Fruit fly (Drosophila melanogaster): ENCODE data around the gene Jon65Ai.

Jon65Ai gene

DNA sequence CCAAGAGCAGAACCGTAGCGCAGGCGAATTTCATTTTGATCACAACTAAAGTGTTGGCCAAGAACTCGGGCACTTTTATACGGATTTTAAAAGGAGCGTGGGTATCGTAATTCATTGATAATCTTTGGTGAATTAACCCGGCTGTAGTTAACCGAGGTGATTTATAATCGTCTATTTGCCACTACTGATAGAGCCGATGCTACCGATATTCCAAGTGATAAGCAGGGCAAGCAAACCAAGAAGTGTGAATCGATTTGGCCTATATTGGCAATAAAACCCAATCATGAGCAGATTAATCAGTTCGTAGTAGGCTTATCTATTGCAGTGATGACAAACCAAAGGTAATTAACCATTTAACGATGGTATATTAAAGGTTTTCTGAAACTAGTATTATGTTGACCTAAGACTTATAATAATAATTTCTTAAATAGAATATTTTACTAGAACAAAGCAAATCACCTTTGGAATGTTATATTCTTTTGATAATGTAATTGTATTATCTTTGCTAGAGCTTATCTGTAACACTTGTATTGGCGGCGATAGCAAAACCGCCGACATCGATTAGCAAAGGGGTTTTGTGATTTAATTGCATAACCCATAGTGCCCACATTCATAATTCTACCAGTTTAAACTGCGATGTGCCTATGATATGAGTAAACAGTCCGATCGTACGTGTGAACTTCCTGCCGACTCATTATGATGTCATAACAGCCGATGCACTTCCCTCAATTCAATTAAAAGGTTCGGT is 8.8 kb upstream of the Jon65Ai start, which contains the start of gene CG10472:
Gene CG10472 (minus strand): TSS at position 51 of the 748 bp plus-strand sequence.
- TF ChIP-seq sd (tag; optimal IDR thresholded peaks at IDR 0.05) (peak; percentile 75), CG2889 (GFP tag; IDR thresholded peaks at IDR 0.05) (no peak), sug (tag; optimal IDR thresholded peaks at IDR 0.05) (peak; percentile 66), mirr (GFP tag; optimal IDR thresholded peaks at IDR 0.05) (peak; percentile 2), CG34376 (GFP tag; optimal IDR thresholded peaks at IDR 0.05) (peak; percentile 27), CG18599 (GFP tag; optimal IDR thresholded peaks at IDR 0.05) (peak; percentile 7), grn (GFP tag; optimal IDR thresholded peaks at IDR 0.05) (peak; percentile 65), Pdp1 (GFP tag; optimal IDR thresholded peaks at IDR 0.05) (peak in 1 of 2 experiments; percentile 85), crc (GFP tag; optimal IDR thresholded peaks at IDR 0.05) (no peak), exex (tag; optimal IDR thresholded peaks at IDR 0.05) (peak; percentile 98)

- TF ChIP-seq Hmx (GFP tag; optimal IDR thresholded peaks at IDR 0.05) = no peak
- no peak for TF ChIP-seq Trl (optimal IDR thresholded peaks at IDR 0.05)
- no peak for TF ChIP-seq Trl (GFP tag; optimal IDR thresholded peaks at IDR 0.05)
- peak; percentile 12 for TF ChIP-seq CG9817 (tag; optimal IDR thresholded peaks at IDR 0.05)
- no peak for TF ChIP-seq Dref (GFP tag; IDR thresholded peaks at IDR 0.05)
- no peak for TF ChIP-seq Doc2 (GFP tag; IDR thresholded peaks at IDR 0.05)
- TF ChIP-seq H15 (GFP tag; IDR thresholded peaks at IDR 0.05) = no peak
- peak; percentile 41 for TF ChIP-seq Camta (GFP tag; optimal IDR thresholded peaks at IDR 0.05)
- 0 out of 2 replicates have a peak, but pooled peaks have one; percentile 40 for TF ChIP-seq CG31441 (GFP tag; IDR thresholded peaks at IDR 0.05)
- peak; percentile 4 for TF ChIP-seq disco-r (GFP tag; optimal IDR thresholded peaks at IDR 0.05)
- peak; percentile 80 for TF ChIP-seq CG9727 (GFP tag; optimal IDR thresholded peaks at IDR 0.05)
- TF ChIP-seq CHES-1-like (GFP tag; optimal IDR thresholded peaks at IDR 0.05) = peak; percentile 49
- TF ChIP-seq CG9797 (GFP tag; optimal IDR thresholded peaks at IDR 0.05) = no peak
- peak in 1 of 2 experiments; percentile 67 for TF ChIP-seq tll (GFP tag; optimal IDR thresholded peaks at IDR 0.05)
- TF ChIP-seq pros (GFP tag; optimal IDR thresholded peaks at IDR 0.05) = no peak
- TF ChIP-seq CG14710 (tag; optimal IDR thresholded peaks at IDR 0.05) = no peak
- TF ChIP-seq mam (GFP tag; optimal IDR thresholded peaks at IDR 0.05) = peak; percentile 4
- peak; percentile 34 for TF ChIP-seq YL-1 (GFP tag; optimal IDR thresholded peaks at IDR 0.05)
- TF ChIP-seq h (optimal IDR thresholded peaks at IDR 0.05) = no peak
- TF ChIP-seq CG9932 (GFP tag; IDR thresholded peaks at IDR 0.05) = no peak
- TF ChIP-seq CG4282 (GFP tag; optimal IDR thresholded peaks at IDR 0.05) = no peak
- TF ChIP-seq E2f1 (GFP tag; IDR thresholded peaks at IDR 0.05) = no peak; the same call in 1 of the 2 replicates
- TF ChIP-seq Vsx1 (GFP tag; optimal IDR thresholded peaks at IDR 0.05) = no peak
- TF ChIP-seq CG33213 (GFP tag; optimal IDR thresholded peaks at IDR 0.05) = no peak
- peak; percentile 82 for TF ChIP-seq CG8478 (optimal IDR thresholded peaks at IDR 0.05)
- no peak for TF ChIP-seq pan (optimal IDR thresholded peaks at IDR 0.05)
- TF ChIP-seq pan (GFP tag; optimal IDR thresholded peaks at IDR 0.05 in 1 of 2, IDR thresholded peaks at IDR 0.05 in 1 of 2) = no peak
- TF ChIP-seq twi (tag; optimal IDR thresholded peaks at IDR 0.05) = no peak
- TF ChIP-seq pnt (GFP tag; optimal IDR thresholded peaks at IDR 0.05) = no peak
- peak; percentile 23 for TF ChIP-seq CG17802 (tag; optimal IDR thresholded peaks at IDR 0.05)
- peak; percentile 11 for TF ChIP-seq BEAF-32 (GFP tag; optimal IDR thresholded peaks at IDR 0.05)
- TF ChIP-seq fd96Cb (tag; optimal IDR thresholded peaks at IDR 0.05) = no peak
- no peak for TF ChIP-seq maf-S (GFP tag; optimal IDR thresholded peaks at IDR 0.05)
- no peak for TF ChIP-seq Scr (GFP tag; IDR thresholded peaks at IDR 0.05; ENCODE audit: partially characterized antibody)
- peak; percentile 85 for TF ChIP-seq fd102C (GFP tag; optimal IDR thresholded peaks at IDR 0.05)
- 0 out of 3 replicates have a peak, but pooled peaks have one; percentile 25 for TF ChIP-seq so (GFP tag; IDR thresholded peaks at IDR 0.05)
- TF ChIP-seq CG17328 (GFP tag; IDR thresholded peaks at IDR 0.05) = peak; percentile 76
- no peak for TF ChIP-seq Antp (GFP tag; optimal IDR thresholded peaks at IDR 0.05)
These were observed 4.9 kb upstream of the Jon65Ai start, which contains the start of gene CG6592 for dm6 chr3L:6059062-6059708. CG6592 (plus strand) TSS chr3L:6059658.
